Fruit fly (Drosophila melanogaster) Kc167 (cell line): ENCODE measurements around the gene TBC1D16.

Experiments
- h ChIP-seq: fragments of >200 bp; optimal IDR thresholded peaks from 3 replicates; lab custom pipeline; 2018; ENCODE audit warnings: missing external identifiers
- psq ChIP-seq: fragments of >200 bp; optimal IDR thresholded peaks from 2 replicates; lab custom pipeline; 2017; ENCODE audit warnings: missing external identifiers

- TF ChIP-seq psq (lab: Kevin White, UChicago): no peak
- no peak for TF ChIP-seq h (lab: Kevin White, UChicago)
Measured at dm6 chr2L:10479859-10480258, 44.4 kb upstream of the TBC1D16 start.
